Worm (Caenorhabditis elegans) whole organism, L4/young adult: ENCODE results near the gene ZK836.3.

Source experiments
- W03F9.2 ChIP-seq: fragments of 150-350 bp; optimal IDR thresholded peaks from 2 replicates; lab custom pipeline; 2014; ENCODE audit warnings: missing biosample characterization, missing genetic modification characterization
- dao-5 ChIP-seq: sonication (generic microtip); optimal IDR thresholded peaks from 2 replicates; lab custom pipeline; 2016; ENCODE audit warnings: missing genotype, missing genetic modification characterization, moderate library complexity, missing compliant biosample characterization
- him-1 ChIP-seq: sonication (generic microtip); optimal IDR thresholded peaks from 2 replicates; lab custom pipeline; 2016; ENCODE audit warnings: missing genotype, missing genetic modification reagents, missing genetic modification characterization, missing compliant biosample characterization

DNA sequence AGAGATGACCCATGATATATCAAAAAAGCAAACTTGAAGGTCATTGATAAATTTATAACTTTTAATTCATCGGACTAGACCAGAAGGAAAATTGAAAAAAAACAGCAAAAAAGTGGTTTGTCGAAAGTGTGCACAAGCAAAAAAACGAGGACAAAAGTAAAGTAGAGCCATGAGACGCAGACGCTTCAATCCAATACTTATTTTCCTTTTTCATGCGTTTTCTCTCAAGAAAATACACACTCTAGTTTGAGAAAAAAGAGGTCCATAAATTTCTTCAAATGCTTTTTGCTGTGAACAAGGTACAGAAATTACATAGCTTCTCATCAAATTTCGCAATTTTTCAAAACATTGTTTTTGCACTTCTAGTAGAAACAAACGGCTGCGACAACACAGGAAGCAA is 34.6 kb downstream of the ZK836.3 start:
- no peak for TF ChIP-seq W03F9.2 (tag; lab: Kevin White, UChicago)
- no peak for TF ChIP-seq him-1 (tag; lab: Kevin White, UChicago)
- no peak for TF ChIP-seq dao-5 (tag; lab: Kevin White, UChicago)
